Fruit fly (Drosophila melanogaster): ENCODE results near the gene CG17560.

Gene CG17560

dm6 chr3R:16655494-16656493, 38.0 kb downstream of the CG17560 start, which contains the start of gene modSP (continued):
- TF ChIP-seq odd (GFP tag; optimal IDR thresholded peaks at IDR 0.05) (no peak), CG17612 (GFP tag; IDR thresholded peaks at IDR 0.05) (no peak), sima (GFP tag; optimal IDR thresholded peaks at IDR 0.05) (no peak), stc (GFP tag; IDR thresholded peaks at IDR 0.05) (peak; percentile 20; the same call in 1 of the 2 replicates), maf-S (GFP tag; optimal IDR thresholded peaks at IDR 0.05) (peak; percentile 16), crp (GFP tag; optimal IDR thresholded peaks at IDR 0.05) (no peak), en (GFP tag; optimal IDR thresholded peaks at IDR 0.05) (no peak), esg (GFP tag; conservative IDR thresholded peaks at IDR 0.05) (no peak), H15 (GFP tag; IDR thresholded peaks at IDR 0.05) (no peak; the same call in 2 of the 3 replicates), ash1 (GFP tag; optimal IDR thresholded peaks at IDR 0.05) (no peak), CG10209 (GFP tag; optimal IDR thresholded peaks at IDR 0.05) (no peak), B-H2 (GFP tag; optimal IDR thresholded peaks at IDR 0.05) (no peak), gce (GFP tag; IDR thresholded peaks at IDR 0.05) (no peak), CG15696 (tag; optimal IDR thresholded peaks at IDR 0.05) (peak; percentile 14), hb (GFP tag; IDR thresholded peaks at IDR 0.05; ENCODE audit: partially characterized antibody) (peak; percentile 69), row (GFP tag; IDR thresholded peaks at IDR 0.05) (peak; percentile 73), CG6272 (GFP tag; IDR thresholded peaks at IDR 0.05) (no peak), CG11085 (GFP tag; IDR thresholded peaks at IDR 0.05) (0 out of 2 replicates have a peak, but pooled peaks have one; percentile 15), da (GFP tag; optimal IDR thresholded peaks at IDR 0.05) (no peak), aop (GFP tag; IDR thresholded peaks at IDR 0.05) (no peak), Camta (GFP tag; optimal IDR thresholded peaks at IDR 0.05) (no peak), ATbp (GFP tag; optimal IDR thresholded peaks at IDR 0.05) (no peak), lbe (GFP tag; optimal IDR thresholded peaks at IDR 0.05) (no peak), repo (GFP tag; optimal IDR thresholded peaks at IDR 0.05) (no peak), Lpt (GFP tag; optimal IDR thresholded peaks at IDR 0.05) (no peak), emc (GFP tag; optimal IDR thresholded peaks at IDR 0.05) (no peak), CG42726 (GFP tag; IDR thresholded peaks at IDR 0.05; ENCODE audit: partially characterized antibody) (peak; percentile 68; the same call in 1 of the 2 replicates), CG6813 (GFP tag; optimal IDR thresholded peaks at IDR 0.05) (no peak), CG7357 (GFP tag; IDR thresholded peaks at IDR 0.05) (peak; percentile 18; the same call in 1 of the 3 replicates), eve (GFP tag; optimal IDR thresholded peaks at IDR 0.05) (no peak), ssp (GFP tag; IDR thresholded peaks at IDR 0.05) (peak; percentile 64), CG13775 (GFP tag; optimal IDR thresholded peaks at IDR 0.05) (no peak), CG1792 (GFP tag; optimal IDR thresholded peaks at IDR 0.05) (no peak), Oli (tag; optimal IDR thresholded peaks at IDR 0.05) (peak; percentile 14), corto (GFP tag; optimal IDR thresholded peaks at IDR 0.05) (no peak), gsb (GFP tag; IDR thresholded peaks at IDR 0.05) (no peak), dm (GFP tag; optimal IDR thresholded peaks at IDR 0.05) (no peak), Atf-2 (GFP tag; optimal IDR thresholded peaks at IDR 0.05) (no peak), NK7.1 (GFP tag; optimal IDR thresholded peaks at IDR 0.05) (no peak), CG34376 (GFP tag; optimal IDR thresholded peaks at IDR 0.05) (no peak), scrt (GFP tag; optimal IDR thresholded peaks at IDR 0.05) (no peak), Elba2 (GFP tag; optimal IDR thresholded peaks at IDR 0.05) (no peak), CG17385 (GFP tag; optimal IDR thresholded peaks at IDR 0.05) (no peak), CG15011 (GFP tag; optimal IDR thresholded peaks at IDR 0.05) (no peak), dpn (GFP tag; optimal IDR thresholded peaks at IDR 0.05) (peak in 1 of 2 experiments; percentile 42), sc (optimal IDR thresholded peaks at IDR 0.05) (no peak), sc (GFP tag; optimal IDR thresholded peaks at IDR 0.05) (no peak), CG31365 (tag; optimal IDR thresholded peaks at IDR 0.05) (peak; percentile 29), ind (GFP tag; optimal IDR thresholded peaks at IDR 0.05) (peak; percentile 44)
